Fruit fly (Drosophila melanogaster) whole organism, embryonic: Measurements from ENCODE around the gene HP1b.
A peak's percentile ranks its signal among the peaks of the same experiment; 100 is the strongest.

Experiments used
- ATbp ChIP-seq: fragments of 200-800 bp; sonication (Bioruptor generic); optimal IDR thresholded peaks from 2 replicates; lab custom pipeline; 2017; ENCODE audit warnings: missing biosample characterization, mild to moderate bottlenecking, missing genetic modification characterization, missing genetic modification reagents
- Atf-2 ChIP-seq: fragments of 200-800 bp; sonication (Bioruptor generic); optimal IDR thresholded peaks from 2 replicates; lab custom pipeline; 2016; ENCODE audit warnings: missing biosample characterization, missing genetic modification characterization
- CG10431 ChIP-seq: fragments of 200-800 bp; sonication (Bioruptor generic); optimal IDR thresholded peaks from 3 replicates; lab custom pipeline; 2018; ENCODE audit warnings: missing biosample characterization, mild to moderate bottlenecking, missing genetic modification characterization
- CG10565 ChIP-seq: fragments of 200-800 bp; sonication (Bioruptor generic); optimal IDR thresholded peaks from 3 replicates; lab custom pipeline; 2016; ENCODE audit warnings: missing biosample characterization, mild to moderate bottlenecking, missing genetic modification characterization
- CG11093 ChIP-seq: fragments of 200-800 bp; sonication (Bioruptor generic); IDR thresholded peaks from 3 replicates; pipeline ENCODE4 v1.3.6; 2022; ENCODE audit warnings: missing biosample characterization, missing genetic modification characterization
- CG11504 ChIP-seq: fragments of 200-800 bp; sonication (Bioruptor generic); optimal IDR thresholded peaks from 3 replicates; lab custom pipeline; 2019; ENCODE audit warnings: missing biosample characterization, mild to moderate bottlenecking, missing genetic modification characterization, moderate library complexity
- CG11696 ChIP-seq: fragments of 200-800 bp; sonication (Bioruptor generic); IDR thresholded peaks from 2 replicates; pipeline ENCODE4 v1.3.6; 2022; ENCODE audit warnings: missing biosample characterization, missing genetic modification characterization
- CG12104 ChIP-seq: fragments of 200-800 bp; sonication (Bioruptor generic); optimal IDR thresholded peaks from 3 replicates; lab custom pipeline; 2016; ENCODE audit warnings: missing biosample characterization, missing genetic modification characterization
- CG14710 ChIP-seq: fragments of 200-800 bp; sonication (Bioruptor generic); optimal IDR thresholded peaks from 3 replicates; lab custom pipeline; 2019; ENCODE audit warnings: missing biosample characterization, mild to moderate bottlenecking, missing genetic modification characterization, moderate library complexity
- CG15269 ChIP-seq: fragments of 200-800 bp; sonication (Bioruptor generic); optimal IDR thresholded peaks from 2 replicates; lab custom pipeline; 2018; ENCODE audit warnings: missing biosample characterization, mild to moderate bottlenecking, missing genetic modification characterization, moderate library complexity
- CG1603 ChIP-seq: fragments of 200-800 bp; sonication (Bioruptor generic); optimal IDR thresholded peaks from 2 replicates; lab custom pipeline; 2019; ENCODE audit warnings: missing biosample characterization, mild to moderate bottlenecking, missing genetic modification characterization, moderate library complexity
- CG1647 ChIP-seq: fragments of 200-800 bp; sonication (Bioruptor generic); optimal IDR thresholded peaks from 3 replicates; lab custom pipeline; 2016; ENCODE audit warnings: missing biosample characterization, missing genetic modification characterization
- CG17361 ChIP-seq: fragments of 200-800 bp; sonication (Bioruptor generic); IDR thresholded peaks from 3 replicates; pipeline ENCODE4 v1.3.6; 2022; ENCODE audit warnings: missing biosample characterization, missing genetic modification characterization
- CG30020 ChIP-seq: fragments of 200-800 bp; optimal IDR thresholded peaks from 2 replicates; lab custom pipeline; 2019; ENCODE audit warnings: missing biosample characterization, mild to moderate bottlenecking, missing genetic modification characterization, moderate library complexity
- CG34224 ChIP-seq: fragments of 200-800 bp; sonication (Bioruptor generic); IDR thresholded peaks from 3 replicates; pipeline ENCODE4 v1.3.6; 2022; ENCODE audit warnings: missing biosample characterization, missing genetic modification characterization; ENCODE audit not compliant: partially characterized antibody
- CG34376 ChIP-seq: fragments of 200-800 bp; sonication (Bioruptor generic); optimal IDR thresholded peaks from 2 replicates; lab custom pipeline; 2018; ENCODE audit warnings: missing biosample characterization, mild to moderate bottlenecking, missing genetic modification characterization
- CG3838 ChIP-seq: fragments of 200-800 bp; sonication (Bioruptor generic); optimal IDR thresholded peaks from 3 replicates; lab custom pipeline; 2016; ENCODE audit warnings: missing biosample characterization, missing genetic modification characterization
- CG4617 ChIP-seq: fragments of 200-800 bp; sonication (Bioruptor generic); optimal IDR thresholded peaks from 3 replicates; lab custom pipeline; 2016; ENCODE audit warnings: missing biosample characterization, missing genetic modification characterization, borderline replicate concordance
- CG5180 ChIP-seq: fragments of 200-800 bp; sonication (Bioruptor generic); optimal IDR thresholded peaks from 3 replicates; lab custom pipeline; 2017; ENCODE audit warnings: missing biosample characterization, missing genetic modification characterization, mild to moderate bottlenecking, moderate library complexity, missing genetic modification reagents
- CG6791 ChIP-seq: fragments of 200-800 bp; sonication (Bioruptor generic); IDR thresholded peaks from 3 replicates; pipeline ENCODE4 v1.3.6; 2022; ENCODE audit warnings: missing biosample characterization, missing genetic modification characterization; ENCODE audit not compliant: partially characterized antibody
- CG6813 ChIP-seq: fragments of 200-800 bp; sonication (Bioruptor generic); optimal IDR thresholded peaks from 2 replicates; lab custom pipeline; 2017; ENCODE audit warnings: missing biosample characterization, missing genetic modification characterization, mild to moderate bottlenecking, moderate library complexity, missing genetic modification reagents
- CG7372 ChIP-seq: fragments of 200-800 bp; sonication (Bioruptor generic); IDR thresholded peaks from 2 replicates; pipeline ENCODE4 v1.3.6; 2022; ENCODE audit warnings: missing biosample characterization, missing genetic modification characterization
- CG9797 ChIP-seq: fragments of 200-800 bp; sonication (Bioruptor generic); optimal IDR thresholded peaks from 3 replicates; lab custom pipeline; 2018; ENCODE audit warnings: missing biosample characterization, mild to moderate bottlenecking, missing genetic modification characterization
- Eip74EF ChIP-seq, 2 experiments: fragments of 200-800 bp in 1 of 2; fragments of >200 bp in 1 of 2; sonication (Bioruptor generic) in 1 of 2; optimal IDR thresholded peaks; 2 replicates each; lab custom pipeline; 2017 to 2019; ENCODE audit warnings: missing biosample characterization in 2 of 2, missing genetic modification characterization in 2 of 2, mild to moderate bottlenecking in 1 of 2, moderate library complexity in 1 of 2
- Ets65A ChIP-seq: fragments of 200-800 bp; sonication (Bioruptor generic); peaks from one replicate; lab custom pipeline; 2016; ENCODE audit warnings: missing biosample characterization, missing genetic modification characterization
- H15 ChIP-seq: fragments of 200-800 bp; sonication (Bioruptor generic); IDR thresholded peaks from 3 replicates; pipeline ENCODE4 v1.3.6; 2022; ENCODE audit warnings: missing biosample characterization, missing genetic modification characterization
- HLH3B ChIP-seq: fragments of 200-800 bp; sonication (Bioruptor generic); IDR thresholded peaks from 2 replicates; pipeline ENCODE4 v1.3.6; 2022; ENCODE audit warnings: missing biosample characterization, missing genetic modification characterization
- HmgZ ChIP-seq: fragments of 200-800 bp; sonication (Bioruptor generic); optimal IDR thresholded peaks from 2 replicates; lab custom pipeline; 2018; ENCODE audit warnings: missing biosample characterization, mild to moderate bottlenecking, missing genetic modification characterization
- Hr3 ChIP-seq: fragments of 200-800 bp; sonication (Bioruptor generic); optimal IDR thresholded peaks from 3 replicates; lab custom pipeline; 2016; ENCODE audit warnings: missing biosample characterization, missing genetic modification characterization
- Rfx ChIP-seq: fragments of 200-800 bp; sonication (Bioruptor generic); IDR thresholded peaks from 2 replicates; pipeline ENCODE4 v1.3.6; 2022; ENCODE audit warnings: missing biosample characterization, missing genetic modification characterization
- Sry-δ ChIP-seq: fragments of 200-800 bp; sonication (Bioruptor generic); optimal IDR thresholded peaks from 2 replicates; lab custom pipeline; 2016; ENCODE audit warnings: missing biosample characterization, missing genetic modification characterization
- Tbp ChIP-seq: fragments of >200 bp; optimal IDR thresholded peaks from 2 replicates; lab custom pipeline; 2018; ENCODE audit warnings: missing biosample characterization, missing genetic modification characterization
- Usf ChIP-seq: fragments of 200-800 bp; sonication (Bioruptor generic); optimal IDR thresholded peaks from 2 replicates; lab custom pipeline; 2017; ENCODE audit warnings: missing genotype, missing biosample characterization, missing genetic modification characterization
- abd-A ChIP-seq: fragments of 200-800 bp; sonication (Bioruptor generic); optimal IDR thresholded peaks from 3 replicates; lab custom pipeline; 2019; ENCODE audit warnings: missing biosample characterization, mild to moderate bottlenecking, missing genetic modification characterization, moderate library complexity
- chn ChIP-seq: fragments of 200-800 bp; sonication (Bioruptor generic); optimal IDR thresholded peaks from 2 replicates; lab custom pipeline; 2016; ENCODE audit warnings: missing biosample characterization, missing genetic modification characterization
- crol ChIP-seq: fragments of 200-800 bp; sonication (Bioruptor generic); IDR thresholded peaks from 2 replicates; pipeline ENCODE4 v1.3.6; 2022; ENCODE audit warnings: missing biosample characterization, missing genetic modification characterization
- eve ChIP-seq, 2 experiments: fragments of >200 bp; optimal IDR thresholded peaks; 2 replicates each; lab custom pipeline; 2017; ENCODE audit warnings: missing biosample characterization in 2 of 2, missing genetic modification characterization in 2 of 2
- gce ChIP-seq: fragments of 200-800 bp; sonication (Bioruptor generic); IDR thresholded peaks from 3 replicates; pipeline ENCODE4 v1.3.6; 2022; ENCODE audit warnings: missing biosample characterization, missing genetic modification characterization
- gfzf ChIP-seq: fragments of 200-800 bp; sonication (Bioruptor generic); optimal IDR thresholded peaks from 2 replicates; lab custom pipeline; 2016; ENCODE audit warnings: missing biosample characterization, mild to moderate bottlenecking, missing genetic modification characterization, moderate library complexity
- gsb-n ChIP-seq: fragments of 200-800 bp; sonication (Bioruptor generic); optimal IDR thresholded peaks from 3 replicates; lab custom pipeline; 2018; ENCODE audit warnings: missing biosample characterization, mild to moderate bottlenecking, missing genetic modification characterization
- insv ChIP-seq, 2 experiments: fragments of 200-800 bp; sonication (Bioruptor generic); optimal IDR thresholded peaks; 3 replicates each; lab custom pipeline; 2016 to 2018; ENCODE audit warnings: missing biosample characterization in 2 of 2, missing genetic modification characterization in 2 of 2
- lbe ChIP-seq: fragments of 200-800 bp; sonication (Bioruptor generic); optimal IDR thresholded peaks from 2 replicates; lab custom pipeline; 2016; ENCODE audit warnings: missing biosample characterization, mild to moderate bottlenecking, missing genetic modification characterization
- nerfin-2 ChIP-seq: fragments of 200-800 bp; sonication (Bioruptor generic); IDR thresholded peaks from 2 replicates; pipeline ENCODE4 v1.3.6; 2022; ENCODE audit warnings: missing biosample characterization, missing genetic modification characterization; ENCODE audit not compliant: partially characterized antibody
- pnt ChIP-seq: fragments of 200-800 bp; sonication (Bioruptor generic); optimal IDR thresholded peaks from 3 replicates; lab custom pipeline; 2016; ENCODE audit warnings: missing biosample characterization, missing genetic modification characterization
- sens ChIP-seq: fragments of 200-800 bp; sonication (Bioruptor generic); peaks from one replicate; lab custom pipeline; 2016; ENCODE audit warnings: missing biosample characterization, missing genetic modification characterization
- slbo ChIP-seq: fragments of 200-800 bp; sonication (Bioruptor generic); IDR thresholded peaks from 2 replicates; pipeline ENCODE4 v1.3.6; 2022; ENCODE audit warnings: missing biosample characterization, missing genetic modification characterization
- sr ChIP-seq: fragments of 200-800 bp; sonication (Bioruptor generic); IDR thresholded peaks from 3 replicates; pipeline ENCODE4 v1.3.6; 2022; ENCODE audit warnings: missing biosample characterization, missing genetic modification characterization
- tin ChIP-seq: fragments of 200-800 bp; sonication (Bioruptor generic); optimal IDR thresholded peaks from 3 replicates; lab custom pipeline; 2016; ENCODE audit warnings: missing biosample characterization, missing genetic modification characterization
- toy ChIP-seq: fragments of 200-800 bp; sonication (Bioruptor generic); IDR thresholded peaks from 2 replicates; pipeline ENCODE4 v1.3.6; 2022; ENCODE audit warnings: missing biosample characterization, missing genetic modification characterization

Gene HP1b

DNA sequence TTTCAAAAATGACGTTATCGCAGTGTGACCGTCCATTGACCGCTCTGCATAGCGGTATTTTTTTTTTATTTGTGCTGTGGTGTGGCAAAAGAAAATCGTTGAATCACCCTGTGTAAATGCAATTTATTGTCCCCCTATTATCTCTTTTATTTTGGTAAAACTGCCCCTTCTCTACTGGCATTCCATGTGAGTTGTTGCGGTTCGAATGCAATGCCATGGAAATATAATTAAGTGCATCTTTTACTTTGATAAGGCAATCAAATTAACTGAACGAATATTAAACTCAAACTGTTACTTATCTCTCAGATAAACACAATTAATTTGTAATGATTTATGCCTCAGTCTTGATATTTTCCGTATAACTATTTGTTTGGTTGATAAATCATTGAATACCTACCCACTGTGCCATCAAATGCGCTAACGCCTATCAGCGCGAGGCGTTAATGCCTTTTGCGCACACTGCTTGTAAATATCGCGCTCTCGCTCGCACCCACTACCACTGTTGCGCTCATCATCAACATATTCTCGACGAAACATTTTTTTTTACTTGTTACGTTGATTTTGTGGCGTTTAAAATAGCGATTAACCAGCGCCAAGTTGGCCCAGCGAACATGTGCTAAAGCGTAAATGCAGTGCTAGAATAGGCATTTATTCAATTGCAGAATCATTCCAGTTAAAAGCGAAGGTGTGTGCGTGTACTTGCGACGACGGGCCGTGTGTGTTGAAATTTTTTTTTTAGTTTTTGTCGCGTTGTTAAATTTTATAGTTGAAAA, 28.4 kb downstream of the HP1b start (continued):
- no peak for TF ChIP-seq CG6791 (GFP tag; lab: Robert Waterston, UW)
- TF ChIP-seq lbe (GFP tag; lab: Kevin White, UChicago), result no peak
- peak; percentile 84 for TF ChIP-seq sens (GFP tag; lab: Kevin White, UChicago)
- no peak for TF ChIP-seq eve (GFP tag; optimal IDR thresholded peaks at IDR 0.05; lab: Kevin White, UChicago)
- TF ChIP-seq pnt, result peak; percentile 25
- no peak for TF ChIP-seq sr (GFP tag; lab: Robert Waterston, UW)
- peak; percentile 51 for TF ChIP-seq CG30020 (tag; lab: Kevin White, UChicago)
- no peak for TF ChIP-seq CG34224 (GFP tag; lab: Robert Waterston, UW)
- TF ChIP-seq CG9797, result peak; percentile 69
- peak; percentile 53 for TF ChIP-seq CG4617
- TF ChIP-seq CG34376 (GFP tag; lab: Kevin White, UChicago), result no peak
- no peak for TF ChIP-seq CG11696 (GFP tag; lab: Robert Waterston, UW)
- TF ChIP-seq insv (GFP tag; optimal IDR thresholded peaks at IDR 0.05; lab: Kevin White, UChicago), result no peak
- TF ChIP-seq Hr3 (GFP tag; lab: Kevin White, UChicago), result peak; percentile 51
- TF ChIP-seq gce, result no peak
- peak; percentile 36 for TF ChIP-seq HmgZ (tag; lab: Kevin White, UChicago)
- TF ChIP-seq toy (GFP tag; lab: Robert Waterston, UW), result no peak
- TF ChIP-seq CG6813 (GFP tag; lab: Kevin White, UChicago), result no peak
- no peak for TF ChIP-seq Tbp (GFP tag; lab: Kevin White, UChicago)
- TF ChIP-seq crol (GFP tag; lab: Robert Waterston, UW), result no peak
- TF ChIP-seq Eip74EF (GFP tag; optimal IDR thresholded peaks at IDR 0.05; lab: Kevin White, UChicago), result peak in 1 of 2 experiments; percentile 1
- TF ChIP-seq CG7372 (GFP tag; lab: Robert Waterston, UW), result no peak
- peak; percentile 91 for TF ChIP-seq gfzf (GFP tag; lab: Kevin White, UChicago)
- no peak for TF ChIP-seq CG10431 (GFP tag; lab: Kevin White, UChicago)
- TF ChIP-seq CG14710 (tag; lab: Kevin White, UChicago), result peak; percentile 62
- TF ChIP-seq chn (GFP tag; lab: Kevin White, UChicago), result peak; percentile 52
- TF ChIP-seq H15 (GFP tag; lab: Robert Waterston, UW), result no peak
- TF ChIP-seq CG11093 (GFP tag; lab: Robert Waterston, UW), result 0 out of 3 replicates have a peak, but pooled peaks have one; percentile 28
- TF ChIP-seq Atf-2 (GFP tag; lab: Kevin White, UChicago), result peak; percentile 28
- TF ChIP-seq Ets65A (GFP tag; lab: Kevin White, UChicago), result peak; percentile 54
- TF ChIP-seq CG3838 (GFP tag; lab: Kevin White, UChicago), result no peak
- no peak for TF ChIP-seq CG15269 (tag; lab: Kevin White, UChicago)
- peak; percentile 61 for TF ChIP-seq CG12104 (GFP tag; lab: Kevin White, UChicago)
- TF ChIP-seq CG10565 (GFP tag; lab: Kevin White, UChicago), result no peak
- TF ChIP-seq Sry-δ, result peak; percentile 38
- TF ChIP-seq abd-A (tag; lab: Kevin White, UChicago), result no peak
- peak; percentile 40 for TF ChIP-seq gsb-n (tag; lab: Kevin White, UChicago)
- peak; percentile 66 for TF ChIP-seq CG1603 (tag; lab: Kevin White, UChicago)
- TF ChIP-seq CG17361, result peak; percentile 77
- no peak for TF ChIP-seq ATbp
- TF ChIP-seq nerfin-2 (GFP tag; lab: Robert Waterston, UW), result no peak
- TF ChIP-seq slbo (GFP tag; lab: Robert Waterston, UW), result peak; percentile 49
- TF ChIP-seq HLH3B (GFP tag; lab: Robert Waterston, UW), result 0 out of 2 replicates have a peak, but pooled peaks have one; percentile 9
- TF ChIP-seq CG5180, result no peak
- peak; percentile 60 for TF ChIP-seq tin (GFP tag; lab: Kevin White, UChicago)
- no peak for TF ChIP-seq CG11504 (tag; lab: Kevin White, UChicago)
- TF ChIP-seq Rfx (GFP tag; lab: Robert Waterston, UW), result peak; percentile 42
- no peak for TF ChIP-seq CG1647 (GFP tag; lab: Kevin White, UChicago)
- peak; percentile 41 for TF ChIP-seq Usf (GFP tag; lab: Kevin White, UChicago)
